Fruit fly (Drosophila melanogaster) whole organism, prepupa: ENCODE measurements around the gene CG8372.

ENCODE experiments used
- Blimp-1 ChIP-seq: fragments of 200-800 bp; sonication (Bioruptor generic); optimal IDR thresholded peaks from 3 replicates; lab custom pipeline; 2017; ENCODE audit warnings: missing biosample characterization, missing genetic modification characterization, mild to moderate bottlenecking, moderate library complexity, missing genetic modification reagents
- CG10669 ChIP-seq: fragments of 200-800 bp; sonication (Bioruptor generic); optimal IDR thresholded peaks from 3 replicates; lab custom pipeline; 2018; ENCODE audit warnings: missing biosample characterization, mild to moderate bottlenecking, missing genetic modification characterization, moderate library complexity
- CG8319 ChIP-seq: fragments of 200-800 bp; sonication (Bioruptor generic); optimal IDR thresholded peaks from 3 replicates; lab custom pipeline; 2016; ENCODE audit warnings: missing biosample characterization, missing genetic modification characterization
- Hr38 ChIP-seq: sonication (Bioruptor generic); optimal IDR thresholded peaks from 2 replicates; lab custom pipeline; 2016; ENCODE audit warnings: missing biosample characterization, missing genetic modification characterization
- Met ChIP-seq: fragments of 200-800 bp; sonication (Bioruptor generic); optimal IDR thresholded peaks from 3 replicates; lab custom pipeline; 2016; ENCODE audit warnings: missing biosample characterization, missing genetic modification characterization
- Sox102F ChIP-seq: fragments of 200-800 bp; sonication (Bioruptor generic); optimal IDR thresholded peaks from 2 replicates; lab custom pipeline; 2016; ENCODE audit warnings: missing biosample characterization, mild to moderate bottlenecking, missing genetic modification characterization
- eg ChIP-seq: fragments of 200-800 bp; sonication (Bioruptor generic); IDR thresholded peaks from 3 replicates; pipeline ENCODE4 v1.3.6; 2022; ENCODE audit warnings: missing biosample characterization, missing genetic modification characterization
- fkh ChIP-seq: fragments of 200-800 bp; sonication (Bioruptor generic); optimal IDR thresholded peaks from 3 replicates; lab custom pipeline; 2017; ENCODE audit warnings: missing biosample characterization, mild to moderate bottlenecking, missing genetic modification characterization, moderate library complexity
- net ChIP-seq: fragments of 200-800 bp; sonication (Bioruptor generic); optimal IDR thresholded peaks from 3 replicates; lab custom pipeline; 2016; ENCODE audit warnings: missing biosample characterization, missing genetic modification characterization

DNA sequence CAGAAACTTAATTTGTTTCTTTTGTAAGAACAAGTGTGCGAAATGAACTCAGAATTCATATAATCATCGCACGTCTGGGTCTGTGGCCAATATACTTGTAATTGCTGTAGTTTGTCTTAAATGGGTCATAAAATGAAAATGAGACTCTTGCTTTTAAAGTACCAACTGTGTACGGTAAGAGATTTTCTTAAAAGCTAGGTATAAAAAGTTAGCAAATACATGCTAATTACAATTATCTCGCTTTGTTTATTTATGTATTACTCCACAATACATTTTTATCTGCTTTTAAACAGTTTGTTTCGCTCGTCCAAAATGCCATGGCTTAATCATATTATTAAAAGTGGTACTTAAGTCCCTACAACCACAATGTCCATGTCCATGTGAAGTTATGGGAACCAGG lies 9.0 kb downstream of the CG8372 start:
- TF ChIP-seq eg (GFP tag; lab: Robert Waterston, UW) (no peak), Sox102F (GFP tag; lab: Kevin White, UChicago) (no peak), Met (GFP tag; lab: Kevin White, UChicago) (no peak), net (no peak), CG10669 (no peak), fkh (GFP tag; lab: Kevin White, UChicago) (peak; percentile 3), Blimp-1 (GFP tag; lab: Kevin White, UChicago) (no peak), CG8319 (GFP tag; lab: Kevin White, UChicago) (no peak), Hr38 (GFP tag; lab: Kevin White, UChicago) (no peak)
